Worm (Caenorhabditis elegans): ENCODE measurements around the gene pfn-2.

ce11 chrX:5377307-5377706, 23.4 kb upstream of the pfn-2 start, which contains the start of gene sek-5:
- TF ChIP-seq lin-39 (tag; optimal IDR thresholded peaks at IDR 0.05) (no peak), R02D3.7 (tag; optimal IDR thresholded peaks at IDR 0.05) (no peak), pha-4 (tag; optimal IDR thresholded peaks at IDR 0.05) (peak; percentile 39)

Data from whole organism, L3 larva.